Worm (Caenorhabditis elegans) whole organism, L4 larva: Measurements from ENCODE around the gene K10H10.7.

Source experiments
- F10B5.3 ChIP-seq: sonication (generic microtip); optimal IDR thresholded peaks from 2 replicates; lab custom pipeline; 2016; ENCODE audit warnings: mild to moderate bottlenecking, missing genetic modification characterization, missing compliant biosample characterization
- F26F4.8 ChIP-seq: fragments of 200-800 bp; sonication (Bioruptor generic); conservative IDR thresholded peaks from 2 replicates; pipeline ENCODE4 v1.3.6; 2022; ENCODE audit warnings: missing genetic modification characterization, missing compliant biosample characterization
- R02D3.7 ChIP-seq: fragments of 150-350 bp; sonication (generic microtip); optimal IDR thresholded peaks from 3 replicates; lab custom pipeline; 2014; ENCODE audit warnings: missing biosample characterization, missing genetic modification characterization
- T26A8.4 ChIP-seq: fragments of 200-800 bp; sonication (Bioruptor generic); IDR thresholded peaks from 2 replicates; pipeline ENCODE4 v1.3.6; 2022; ENCODE audit warnings: missing genetic modification characterization, missing compliant biosample characterization
- Y75B8A.6 ChIP-seq: fragments of 200-800 bp; sonication (Bioruptor generic); IDR thresholded peaks from 2 replicates; pipeline ENCODE4 v1.3.6; 2022; ENCODE audit warnings: missing genetic modification reagents, missing genetic modification characterization, missing compliant biosample characterization
- ZK337.2 ChIP-seq: fragments of 200-800 bp; sonication (Bioruptor generic); IDR thresholded peaks from 2 replicates; pipeline ENCODE4 v1.3.6; 2022; ENCODE audit warnings: missing genetic modification reagents, missing genetic modification characterization, missing compliant biosample characterization
- ZK546.5 ChIP-seq, 2 experiments: sonication (generic microtip); optimal IDR thresholded peaks; 2 replicates each; lab custom pipeline; 2017; ENCODE audit warnings: missing biosample characterization in 2 of 2, missing genetic modification characterization in 2 of 2
- aha-1 ChIP-seq: fragments of 150-350 bp; peaks from one replicate; lab custom pipeline; 2014; ENCODE audit warnings: missing biosample characterization, missing genetic modification characterization
- ama-1 ChIP-seq: fragments of 150-350 bp; optimal IDR thresholded peaks from 2 replicates; lab custom pipeline; 2014; ENCODE audit warnings: inconsistent platforms, mixed read lengths
- arid-1 ChIP-seq: fragments of 200-800 bp; sonication (Bioruptor generic); conservative IDR thresholded peaks from 2 replicates; pipeline ENCODE4 v1.3.6; 2022; ENCODE audit warnings: missing genetic modification reagents, missing genetic modification characterization, missing compliant biosample characterization
- ceh-28 ChIP-seq: fragments of 150-350 bp; optimal IDR thresholded peaks from 2 replicates; lab custom pipeline; 2014; ENCODE audit warnings: missing biosample characterization, missing genetic modification reagents, missing genetic modification characterization
- ceh-32 ChIP-seq: sonication (generic microtip); optimal IDR thresholded peaks from 2 replicates; lab custom pipeline; 2016; ENCODE audit warnings: mild to moderate bottlenecking, missing genetic modification characterization, missing compliant biosample characterization; ENCODE audit not compliant: poor library complexity
- ceh-62 ChIP-seq: sonication (generic microtip); optimal IDR thresholded peaks from 2 replicates; lab custom pipeline; 2017; ENCODE audit warnings: missing biosample characterization, missing genetic modification characterization
- ceh-82 ChIP-seq: sonication (generic microtip); optimal IDR thresholded peaks from 2 replicates; lab custom pipeline; 2017; ENCODE audit warnings: missing biosample characterization, missing genetic modification characterization
- dmd-6 ChIP-seq: fragments of 200-800 bp; sonication (Bioruptor generic); IDR thresholded peaks from 2 replicates; pipeline ENCODE4 v1.3.6; 2022; ENCODE audit warnings: missing genetic modification reagents, missing genetic modification characterization, missing compliant biosample characterization
- dmd-8 ChIP-seq: fragments of 200-800 bp; sonication (Bioruptor generic); IDR thresholded peaks from 2 replicates; pipeline ENCODE4 v1.3.6; 2022; ENCODE audit warnings: missing genetic modification characterization, missing compliant biosample characterization
- duxl-1 ChIP-seq: sonication (generic microtip); optimal IDR thresholded peaks from 2 replicates; lab custom pipeline; 2016; ENCODE audit warnings: mild to moderate bottlenecking, missing genetic modification characterization, moderate library complexity, missing compliant biosample characterization; ENCODE audit not compliant: poor library complexity
- dve-1 ChIP-seq: sonication (generic microtip); optimal IDR thresholded peaks from 2 replicates; lab custom pipeline; 2017; ENCODE audit warnings: antibody characterized with exemption, mild to moderate bottlenecking, missing genetic modification characterization, missing compliant biosample characterization; ENCODE audit not compliant: insufficient read depth
- egl-27 ChIP-seq: sonication (generic microtip); optimal IDR thresholded peaks from 3 replicates; lab custom pipeline; 2017; ENCODE audit warnings: missing biosample characterization, missing genetic modification reagents, missing genetic modification characterization
- egl-43 ChIP-seq: fragments of 200-800 bp; sonication (Bioruptor generic); IDR thresholded peaks from 2 replicates; pipeline ENCODE4 v1.3.6; 2022; ENCODE audit warnings: missing genetic modification reagents, missing genetic modification characterization, missing compliant biosample characterization
- fkh-10 ChIP-seq: fragments of 150-350 bp; optimal IDR thresholded peaks from 2 replicates; lab custom pipeline; 2014; ENCODE audit warnings: missing biosample characterization, missing genetic modification reagents, missing genetic modification characterization
- gei-8 ChIP-seq: fragments of 200-800 bp; sonication (Bioruptor generic); optimal IDR thresholded peaks from 2 replicates; lab custom pipeline; 2018; ENCODE audit warnings: mild to moderate bottlenecking, missing genetic modification characterization, missing compliant biosample characterization
- hlh-11 ChIP-seq: fragments of 200-800 bp; sonication (Bioruptor generic); optimal IDR thresholded peaks from 2 replicates; lab custom pipeline; 2018; ENCODE audit warnings: mild to moderate bottlenecking, missing genetic modification characterization, missing compliant biosample characterization
- hmg-1.1 ChIP-seq: fragments of 200-800 bp; sonication (Bioruptor generic); IDR thresholded peaks from 2 replicates; pipeline ENCODE4 v1.3.6; 2022; ENCODE audit warnings: missing genetic modification reagents, missing genetic modification characterization, missing compliant biosample characterization
- lin-15B ChIP-seq: fragments of 150-350 bp; sonication (generic microtip); optimal IDR thresholded peaks from 3 replicates; lab custom pipeline; 2014; ENCODE audit warnings: missing biosample characterization, missing genetic modification characterization
- lin-39 ChIP-seq: fragments of 150-350 bp; optimal IDR thresholded peaks from 2 replicates; lab custom pipeline; 2014; ENCODE audit warnings: missing biosample characterization, missing genetic modification reagents, missing genetic modification characterization
- lir-3 ChIP-seq: sonication (generic microtip); optimal IDR thresholded peaks from 2 replicates; lab custom pipeline; 2016; ENCODE audit warnings: mild to moderate bottlenecking, missing genetic modification characterization, missing compliant biosample characterization
- lsy-2 ChIP-seq, 2 experiments: fragments of 150-350 bp in 1 of 2; sonication (generic microtip) in 1 of 2; optimal IDR thresholded peaks; 2 replicates each; lab custom pipeline; 2014 to 2017; ENCODE audit warnings: missing biosample characterization in 2 of 2, missing genetic modification characterization in 2 of 2
- madf-5 ChIP-seq, 2 experiments: fragments of 200-800 bp; sonication (Bioruptor generic); IDR thresholded peaks; 2 replicates each; pipeline ENCODE4 v1.3.6; 2022; ENCODE audit warnings: missing compliant biosample characterization in 2 of 2, missing genetic modification characterization in 2 of 2
- madf-9 ChIP-seq: fragments of 200-800 bp; sonication (Bioruptor generic); conservative IDR thresholded peaks from 2 replicates; pipeline ENCODE4 v1.3.6; 2022; ENCODE audit warnings: missing genetic modification reagents, missing genetic modification characterization, missing compliant biosample characterization
- mep-1 ChIP-seq: fragments of 150-350 bp; sonication (generic microtip); optimal IDR thresholded peaks from 3 replicates; lab custom pipeline; 2014; ENCODE audit warnings: missing biosample characterization, missing genetic modification characterization
- mes-2 ChIP-seq: sonication (generic microtip); optimal IDR thresholded peaks from 2 replicates; lab custom pipeline; 2016; ENCODE audit warnings: missing genotype, mild to moderate bottlenecking, missing genetic modification characterization, missing compliant biosample characterization; ENCODE audit not compliant: poor library complexity, severe bottlenecking
- mxl-2 ChIP-seq: fragments of 200-800 bp; sonication (Bioruptor generic); conservative IDR thresholded peaks from 2 replicates; pipeline ENCODE4 v1.3.6; 2022; ENCODE audit warnings: missing genetic modification reagents, missing genetic modification characterization, missing compliant biosample characterization
- mxl-3 ChIP-seq: fragments of 200-800 bp; sonication (Bioruptor generic); optimal IDR thresholded peaks from 2 replicates; lab custom pipeline; 2018; ENCODE audit warnings: mild to moderate bottlenecking, missing genetic modification characterization, missing compliant biosample characterization
- nhr-10 ChIP-seq: fragments of 150-350 bp; optimal IDR thresholded peaks from 2 replicates; lab custom pipeline; 2014; ENCODE audit warnings: missing biosample characterization, missing genetic modification characterization
- nhr-102 ChIP-seq: sonication (generic microtip); optimal IDR thresholded peaks from 2 replicates; lab custom pipeline; 2016; ENCODE audit warnings: mild to moderate bottlenecking, missing genetic modification characterization, moderate library complexity, missing compliant biosample characterization
- nhr-28 ChIP-seq: fragments of 150-350 bp; optimal IDR thresholded peaks from 2 replicates; lab custom pipeline; 2014; ENCODE audit warnings: missing biosample characterization, missing genetic modification characterization
- nhr-41 ChIP-seq: fragments of 200-800 bp; sonication (Bioruptor generic); IDR thresholded peaks from 2 replicates; pipeline ENCODE4 v1.3.6; 2022; ENCODE audit warnings: missing genetic modification reagents, missing genetic modification characterization, missing compliant biosample characterization
- pha-4 ChIP-seq, 2 experiments: fragments of 150-350 bp in 1 of 2; fragments of 200-800 bp in 1 of 2; sonication (Bioruptor generic) in 1 of 2; IDR thresholded peaks in 1 of 2; optimal IDR thresholded peaks in 1 of 2; 2 replicates each; pipeline versions ENCODE4 v1.3.6 to Lab custom; 2014 to 2022; ENCODE audit warnings: missing genetic modification characterization in 2 of 2, missing genetic modification reagents in 2 of 2, missing biosample characterization in 1 of 2, missing compliant biosample characterization in 1 of 2
- php-3 ChIP-seq: fragments of 200-800 bp; sonication (Bioruptor generic); IDR thresholded peaks from 2 replicates; pipeline ENCODE4 v1.3.6; 2022; ENCODE audit warnings: missing genetic modification reagents, missing genetic modification characterization, missing compliant biosample characterization
- pqm-1 ChIP-seq: sonication (generic microtip); optimal IDR thresholded peaks from 2 replicates; lab custom pipeline; 2017; ENCODE audit warnings: missing biosample characterization, missing genetic modification characterization
- rbr-2 ChIP-seq: sonication (generic microtip); optimal IDR thresholded peaks from 2 replicates; lab custom pipeline; 2016; ENCODE audit warnings: missing genotype, missing genetic modification characterization, missing compliant biosample characterization
- set-16 ChIP-seq: fragments of 200-800 bp; sonication (Bioruptor generic); IDR thresholded peaks from 2 replicates; pipeline ENCODE4 v1.3.6; 2022; ENCODE audit warnings: missing genetic modification reagents, missing genetic modification characterization, missing compliant biosample characterization
- skn-1 ChIP-seq: fragments of 150-350 bp; optimal IDR thresholded peaks from 2 replicates; lab custom pipeline; 2014; ENCODE audit warnings: missing biosample characterization, missing genetic modification characterization
- unc-62 ChIP-seq, 3 experiments: fragments of 150-350 bp in 1 of 3; sonication (generic microtip); optimal IDR thresholded peaks in 2 of 3; peaks in 1 of 3; 1 replicate in 1 of 3; 2 replicates in 2 of 3; lab custom pipeline; 2014 to 2017; ENCODE audit warnings: missing biosample characterization in 3 of 3, missing genetic modification characterization in 3 of 3, missing genetic modification reagents in 3 of 3, missing genotype in 1 of 3
- vab-7 ChIP-seq: fragments of 200-800 bp; sonication (Bioruptor generic); IDR thresholded peaks from 2 replicates; pipeline ENCODE4 v1.3.6; 2022; ENCODE audit warnings: missing genetic modification reagents, missing genetic modification characterization, missing compliant biosample characterization
- zag-1 ChIP-seq: fragments of 150-350 bp; optimal IDR thresholded peaks from 2 replicates; lab custom pipeline; 2014; ENCODE audit warnings: missing biosample characterization, missing genetic modification characterization
- zfp-2 ChIP-seq: sonication (generic microtip); optimal IDR thresholded peaks from 2 replicates; lab custom pipeline; 2016; ENCODE audit warnings: mild to moderate bottlenecking, missing genetic modification characterization, missing compliant biosample characterization
- ztf-11 ChIP-seq: fragments of 150-350 bp; optimal IDR thresholded peaks from 2 replicates; lab custom pipeline; 2014; ENCODE audit warnings: missing biosample characterization, missing genetic modification characterization
- ztf-7 ChIP-seq: fragments of 150-350 bp; optimal IDR thresholded peaks from 2 replicates; lab custom pipeline; 2014; ENCODE audit warnings: missing biosample characterization, missing genetic modification characterization

Gene K10H10.7

DNA sequence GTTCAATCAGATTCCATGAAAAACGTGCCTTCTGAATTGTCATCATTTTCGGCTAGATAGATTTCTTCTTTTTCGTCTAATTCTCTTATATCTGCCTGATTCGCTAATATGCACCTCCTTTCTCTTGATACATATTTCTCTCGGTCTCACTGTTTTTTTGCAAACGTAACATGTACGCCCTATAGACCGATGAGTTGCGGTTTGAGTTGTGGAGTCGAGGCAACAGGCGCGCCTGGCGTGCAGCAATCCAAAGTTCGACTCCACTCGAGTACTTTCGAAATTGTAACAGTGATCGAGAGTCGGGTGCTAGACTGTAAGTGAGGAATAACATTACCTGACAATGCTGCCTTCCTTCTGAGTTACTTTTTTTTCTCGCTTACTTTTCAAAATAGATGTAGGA is 10.7 kb downstream of the K10H10.7 start (continued):
- TF ChIP-seq arid-1, result peak; percentile 87
- TF ChIP-seq aha-1 (tag; lab: Kevin White, UChicago), result peak; percentile 99
- TF ChIP-seq ztf-11 (tag; lab: Kevin White, UChicago), result no peak
- peak; percentile 91 for TF ChIP-seq vab-7 (GFP tag; lab: Robert Waterston, UW)
- no peak for TF ChIP-seq zag-1
- no peak for TF ChIP-seq ceh-28 (tag; lab: Kevin White, UChicago)
- TF ChIP-seq rbr-2, result peak; percentile 77
- TF ChIP-seq dve-1 (tag; lab: Kevin White, UChicago), result peak; percentile 90
- TF ChIP-seq mxl-3, result peak; percentile 83
- no peak for TF ChIP-seq ZK546.5 (tag; optimal IDR thresholded peaks at IDR 0.05; lab: Kevin White, UChicago)
- TF ChIP-seq skn-1, result no peak
- peak; percentile 44; the same call in 1 of the 2 replicates for TF ChIP-seq Y75B8A.6 (GFP tag; lab: Robert Waterston, UW)
- no peak for TF ChIP-seq ceh-62 (tag; lab: Kevin White, UChicago)
- peak; percentile 94 for TF ChIP-seq F26F4.8 (GFP tag; lab: Robert Waterston, UW)
- peak; percentile 97 for TF ChIP-seq egl-43 (GFP tag; lab: Robert Waterston, UW)
- peak; percentile 88 for TF ChIP-seq T26A8.4 (GFP tag; lab: Robert Waterston, UW)
- TF ChIP-seq R02D3.7 (tag; lab: Kevin White, UChicago), result peak; percentile 7
- TF ChIP-seq lir-3 (tag; lab: Kevin White, UChicago), result peak; percentile 88
- peak; percentile 69 for TF ChIP-seq zfp-2
- TF ChIP-seq set-16, result peak; percentile 24; the same call in 1 of the 2 replicates
- peak; percentile 57 for TF ChIP-seq F10B5.3 (tag; lab: Kevin White, UChicago)
- TF ChIP-seq mxl-2 (GFP tag; lab: Robert Waterston, UW), result peak; percentile 60
- TF ChIP-seq ama-1 (lab: Kevin White, UChicago), result no peak
- peak; percentile 79 for TF ChIP-seq madf-9 (GFP tag; lab: Robert Waterston, UW)
- TF ChIP-seq mep-1 (tag; lab: Kevin White, UChicago), result peak; percentile 83
- TF ChIP-seq nhr-28, result peak; percentile 91
- TF ChIP-seq hlh-11 (tag; lab: Kevin White, UChicago), result peak; percentile 80
- peak; percentile 86 for TF ChIP-seq duxl-1 (tag; lab: Kevin White, UChicago)
- no peak for TF ChIP-seq ceh-82
- no peak for TF ChIP-seq lin-15B (tag; lab: Kevin White, UChicago)
- peak; percentile 39 to 84 for TF ChIP-seq lsy-2 (tag; optimal IDR thresholded peaks at IDR 0.05; lab: Kevin White, UChicago)
- peak; percentile 70 for TF ChIP-seq dmd-6
- TF ChIP-seq ZK337.2 (GFP tag; lab: Robert Waterston, UW), result peak; percentile 75
- no peak for TF ChIP-seq fkh-10
- TF ChIP-seq ztf-7 (tag; lab: Kevin White, UChicago), result peak; percentile 61
- peak; percentile 71 for TF ChIP-seq php-3 (GFP tag; lab: Robert Waterston, UW)
- peak in 1 of 2 experiments; percentile 93 for TF ChIP-seq unc-62 (GFP tag; optimal IDR thresholded peaks at IDR 0.05 in 1 of 2; lab: Kevin White, UChicago)
- TF ChIP-seq unc-62 (tag; optimal IDR thresholded peaks at IDR 0.05; lab: Kevin White, UChicago), result no peak
- TF ChIP-seq mes-2 (tag; lab: Kevin White, UChicago), result peak; percentile 92
- TF ChIP-seq egl-27 (tag; lab: Kevin White, UChicago), result no peak
- TF ChIP-seq hmg-1.1 (GFP tag; lab: Robert Waterston, UW), result peak; percentile 86
- peak; percentile 87 for TF ChIP-seq nhr-41 (GFP tag; lab: Robert Waterston, UW)
- no peak for TF ChIP-seq ceh-32
- peak; percentile 63 for TF ChIP-seq nhr-10 (tag; lab: Kevin White, UChicago)
- no peak for TF ChIP-seq lin-39 (tag; lab: Kevin White, UChicago)
- TF ChIP-seq pqm-1 (tag; lab: Kevin White, UChicago), result peak; percentile 32
- peak; percentile 98 for TF ChIP-seq dmd-8
- TF ChIP-seq nhr-102 (tag; lab: Kevin White, UChicago), result peak; percentile 89
- TF ChIP-seq gei-8 (GFP tag; lab: Kevin White, UChicago), result peak; percentile 89
- TF ChIP-seq pha-4 (GFP tag; IDR thresholded peaks at IDR 0.05; lab: Robert Waterston, UW), result peak; percentile 93
- TF ChIP-seq pha-4 (tag; optimal IDR thresholded peaks at IDR 0.05; lab: Kevin White, UChicago), result no peak
- TF ChIP-seq madf-5 (GFP tag; IDR thresholded peaks at IDR 0.05; lab: Robert Waterston, UW), result peak; percentile 78 to 88; a peak in 2 of 4 replicates
